Fruit fly (Drosophila melanogaster): ENCODE results near the gene CG31674.

Gene CG31674

dm6 chr2L:20807617-20808509 is 23.2 kb upstream of the CG31674 start:
- TF ChIP-seq CG7101 (tag; optimal IDR thresholded peaks at IDR 0.05): peak; percentile 13
- peak; percentile 33 for TF ChIP-seq CG7045 (GFP tag; optimal IDR thresholded peaks at IDR 0.05)
- TF ChIP-seq CG1620 (GFP tag; optimal IDR thresholded peaks at IDR 0.05): no peak
- TF ChIP-seq pad (GFP tag; optimal IDR thresholded peaks at IDR 0.05): peak; percentile 24
- TF ChIP-seq ovo (GFP tag; optimal IDR thresholded peaks at IDR 0.05): no peak
- no peak for TF ChIP-seq bab1 (GFP tag; optimal IDR thresholded peaks at IDR 0.05)
- TF ChIP-seq tj (GFP tag; optimal IDR thresholded peaks at IDR 0.05): no peak
- TF ChIP-seq toe (GFP tag; optimal IDR thresholded peaks at IDR 0.05): no peak
- no peak for TF ChIP-seq Hr96 (GFP tag; optimal IDR thresholded peaks at IDR 0.05)
- TF ChIP-seq CG33017 (tag; optimal IDR thresholded peaks at IDR 0.05): peak; percentile 58
- no peak for TF ChIP-seq Crg-1 (GFP tag; optimal IDR thresholded peaks at IDR 0.05)

- TF ChIP-seq pad (GFP tag; optimal IDR thresholded peaks at IDR 0.05) (peak; percentile 81), kay (GFP tag; ENCODE audit: borderline replicate concordance) (no peak), Clk (GFP tag; optimal IDR thresholded peaks at IDR 0.05) (peak; percentile 5), toe (GFP tag; optimal IDR thresholded peaks at IDR 0.05) (no peak), Crg-1 (GFP tag; optimal IDR thresholded peaks at IDR 0.05) (no peak), ovo (GFP tag; optimal IDR thresholded peaks at IDR 0.05) (no peak)
These were observed 22.4 kb upstream of the CG31674 start for dm6 chr2L:20808510-20809195.

- TF ChIP-seq bab1 (GFP tag; optimal IDR thresholded peaks at IDR 0.05): no peak
- peak; percentile 22 for TF ChIP-seq CG7101 (tag; optimal IDR thresholded peaks at IDR 0.05)
- no peak for TF ChIP-seq Crg-1 (GFP tag; optimal IDR thresholded peaks at IDR 0.05)
- TF ChIP-seq CG14711 (tag; optimal IDR thresholded peaks at IDR 0.05): peak; percentile 55
- TF ChIP-seq CG33017 (tag; optimal IDR thresholded peaks at IDR 0.05): peak; percentile 33
- TF ChIP-seq Mnt (GFP tag; optimal IDR thresholded peaks at IDR 0.05): no peak
- TF ChIP-seq pad (GFP tag; optimal IDR thresholded peaks at IDR 0.05): no peak
- TF ChIP-seq tj (GFP tag; optimal IDR thresholded peaks at IDR 0.05): no peak
- TF ChIP-seq CG1620 (GFP tag; optimal IDR thresholded peaks at IDR 0.05): no peak
- no peak for TF ChIP-seq kay (GFP tag; ENCODE audit: borderline replicate concordance)
- TF ChIP-seq CG11617 (GFP tag; optimal IDR thresholded peaks at IDR 0.05): no peak
- peak; percentile 80 for TF ChIP-seq CG12768 (GFP tag; optimal IDR thresholded peaks at IDR 0.05)
These were observed 21.8 kb upstream of the CG31674 start for dm6 chr2L:20809229-20809628.

dm6 chr2L:20811039-20811652 is 19.9 kb upstream of the CG31674 start:
- TF ChIP-seq CG7101 (tag; optimal IDR thresholded peaks at IDR 0.05) (no peak), tj (GFP tag; optimal IDR thresholded peaks at IDR 0.05) (no peak), toe (GFP tag; optimal IDR thresholded peaks at IDR 0.05) (no peak), ovo (GFP tag; optimal IDR thresholded peaks at IDR 0.05) (no peak), cnc (optimal IDR thresholded peaks at IDR 0.05) (no peak), Crg-1 (GFP tag; optimal IDR thresholded peaks at IDR 0.05) (no peak), CG33017 (tag; optimal IDR thresholded peaks at IDR 0.05) (peak; percentile 6), Mnt (GFP tag; optimal IDR thresholded peaks at IDR 0.05) (peak; percentile 13), bab1 (GFP tag; optimal IDR thresholded peaks at IDR 0.05) (no peak)

- TF ChIP-seq ovo (GFP tag; optimal IDR thresholded peaks at IDR 0.05) (no peak), CG5204 (GFP tag; optimal IDR thresholded peaks at IDR 0.05) (no peak), CG7045 (GFP tag; optimal IDR thresholded peaks at IDR 0.05) (no peak), kay (GFP tag; ENCODE audit: borderline replicate concordance) (peak; percentile 27), Crg-1 (GFP tag; optimal IDR thresholded peaks at IDR 0.05) (no peak), CG1620 (GFP tag; optimal IDR thresholded peaks at IDR 0.05) (no peak), bab1 (GFP tag; optimal IDR thresholded peaks at IDR 0.05) (no peak), CG7101 (tag; optimal IDR thresholded peaks at IDR 0.05) (no peak), pad (GFP tag; optimal IDR thresholded peaks at IDR 0.05) (no peak), Hr96 (GFP tag; optimal IDR thresholded peaks at IDR 0.05) (no peak), tj (GFP tag; optimal IDR thresholded peaks at IDR 0.05) (peak; percentile 37), cnc (optimal IDR thresholded peaks at IDR 0.05) (no peak)
These were observed 18.5 kb upstream of the CG31674 start for dm6 chr2L:20812283-20813189.

- TF ChIP-seq CG5204 (GFP tag; optimal IDR thresholded peaks at IDR 0.05) (no peak), cnc (optimal IDR thresholded peaks at IDR 0.05) (no peak), Clk (GFP tag; optimal IDR thresholded peaks at IDR 0.05) (no peak), cic (GFP tag; optimal IDR thresholded peaks at IDR 0.05) (no peak), CG1620 (GFP tag; optimal IDR thresholded peaks at IDR 0.05) (no peak), CG7101 (tag; optimal IDR thresholded peaks at IDR 0.05) (no peak), CG11617 (GFP tag; optimal IDR thresholded peaks at IDR 0.05) (no peak), CG7045 (GFP tag; optimal IDR thresholded peaks at IDR 0.05) (no peak), pad (GFP tag; optimal IDR thresholded peaks at IDR 0.05) (no peak), CG12768 (GFP tag; optimal IDR thresholded peaks at IDR 0.05) (no peak)
These were observed 14.9 kb upstream of the CG31674 start, which contains the start of gene CG33322 for dm6 chr2L:20816140-20816539. TSS of gene CG33322 (minus strand) at chr2L:20816240.

Measured in whole organism, adult.